Fruit fly (Drosophila melanogaster) whole organism, embryonic: ENCODE results near the gene CG12398.

Source experiments
- Bgb ChIP-seq: fragments of 200-800 bp; sonication (Bioruptor generic); IDR thresholded peaks from 2 replicates; pipeline ENCODE4 v1.3.6; 2022; ENCODE audit warnings: missing biosample characterization, missing genetic modification characterization; ENCODE audit not compliant: partially characterized antibody
- BtbVII ChIP-seq: fragments of 200-800 bp; sonication (Bioruptor generic); optimal IDR thresholded peaks from 3 replicates; lab custom pipeline; 2017; ENCODE audit warnings: missing biosample characterization, mild to moderate bottlenecking, missing genetic modification characterization
- CG10543 ChIP-seq: fragments of 200-800 bp; sonication (Bioruptor generic); optimal IDR thresholded peaks from 3 replicates; lab custom pipeline; 2017; ENCODE audit warnings: missing biosample characterization, mild to moderate bottlenecking, missing genetic modification characterization, moderate library complexity
- CG11723 ChIP-seq: fragments of 200-800 bp; sonication (Bioruptor generic); optimal IDR thresholded peaks from 2 replicates; lab custom pipeline; 2017; ENCODE audit warnings: missing biosample characterization, mild to moderate bottlenecking, missing genetic modification characterization
- CG13123 ChIP-seq: fragments of 200-800 bp; sonication (Bioruptor generic); optimal IDR thresholded peaks from 2 replicates; lab custom pipeline; 2016; ENCODE audit warnings: missing biosample characterization, missing genetic modification characterization
- CG13894 ChIP-seq: fragments of 200-800 bp; sonication (Bioruptor generic); optimal IDR thresholded peaks from 3 replicates; lab custom pipeline; 2018; ENCODE audit warnings: missing biosample characterization, mild to moderate bottlenecking, missing genetic modification characterization, moderate library complexity
- CG15269 ChIP-seq: fragments of 200-800 bp; sonication (Bioruptor generic); optimal IDR thresholded peaks from 2 replicates; lab custom pipeline; 2018; ENCODE audit warnings: missing biosample characterization, mild to moderate bottlenecking, missing genetic modification characterization, moderate library complexity
- CG15601 ChIP-seq: fragments of 200-800 bp; sonication (Bioruptor generic); optimal IDR thresholded peaks from 3 replicates; lab custom pipeline; 2019; ENCODE audit warnings: missing biosample characterization, mild to moderate bottlenecking, missing genetic modification characterization, moderate library complexity
- CG1792 ChIP-seq: fragments of 200-800 bp; sonication (Bioruptor generic); optimal IDR thresholded peaks from 2 replicates; lab custom pipeline; 2016; ENCODE audit warnings: missing biosample characterization, missing genetic modification characterization
- CG31365 ChIP-seq: fragments of 200-800 bp; sonication (Bioruptor generic); optimal IDR thresholded peaks from 2 replicates; lab custom pipeline; 2018; ENCODE audit warnings: missing biosample characterization, mild to moderate bottlenecking, missing genetic modification characterization
- CG6175 ChIP-seq: fragments of 200-800 bp; sonication (Bioruptor generic); IDR thresholded peaks from 3 replicates; pipeline ENCODE4 v1.3.6; 2022; ENCODE audit warnings: missing biosample characterization, missing genetic modification characterization
- CG6254 ChIP-seq: fragments of 200-800 bp; sonication (Bioruptor generic); optimal IDR thresholded peaks from 3 replicates; lab custom pipeline; 2017; ENCODE audit warnings: mild to moderate bottlenecking, missing biosample characterization, missing genetic modification reagents, missing genetic modification characterization
- CG8765 ChIP-seq: fragments of 200-800 bp; sonication (Bioruptor generic); IDR thresholded peaks from 2 replicates; pipeline ENCODE4 v1.3.6; 2022; ENCODE audit warnings: missing biosample characterization, missing genetic modification characterization
- CG8924 ChIP-seq: fragments of 200-800 bp; optimal IDR thresholded peaks from 3 replicates; lab custom pipeline; 2019; ENCODE audit warnings: missing biosample characterization, mild to moderate bottlenecking, missing genetic modification characterization, moderate library complexity
- CG9932 ChIP-seq: fragments of 200-800 bp; sonication (Bioruptor generic); IDR thresholded peaks from 2 replicates; pipeline ENCODE4 v1.3.6; 2022; ENCODE audit warnings: missing biosample characterization, missing genetic modification characterization
- E2f2 ChIP-seq: fragments of 200-800 bp; sonication (Bioruptor generic); IDR thresholded peaks from 2 replicates; pipeline ENCODE4 v1.3.6; 2022; ENCODE audit warnings: missing biosample characterization, missing genetic modification characterization
- Fer1 ChIP-seq: fragments of 200-800 bp; sonication (Bioruptor generic); optimal IDR thresholded peaks from 2 replicates; lab custom pipeline; 2017; ENCODE audit warnings: missing biosample characterization, mild to moderate bottlenecking, missing genetic modification characterization
- GATAe ChIP-seq: fragments of 200-800 bp; sonication (Bioruptor generic); conservative IDR thresholded peaks from 2 replicates; pipeline ENCODE4 v1.3.6; 2022; ENCODE audit warnings: missing biosample characterization, missing genetic modification characterization
- HLH4C ChIP-seq: fragments of 200-800 bp; sonication (Bioruptor generic); IDR thresholded peaks from 3 replicates; pipeline ENCODE4 v1.3.6; 2022; ENCODE audit warnings: missing biosample characterization, missing genetic modification characterization; ENCODE audit not compliant: partially characterized antibody
- Hey ChIP-seq: fragments of 200-800 bp; sonication (Bioruptor generic); optimal IDR thresholded peaks from 3 replicates; lab custom pipeline; 2018; ENCODE audit warnings: missing biosample characterization, mild to moderate bottlenecking, missing genetic modification characterization
- Hr78 ChIP-seq, 2 experiments: fragments of 200-800 bp in 1 of 2; fragments of >200 bp in 1 of 2; sonication (Bioruptor generic) in 1 of 2; optimal IDR thresholded peaks; 2 replicates each; lab custom pipeline; 2017 to 2019; ENCODE audit warnings: missing biosample characterization in 2 of 2, missing genetic modification characterization in 2 of 2, mild to moderate bottlenecking in 1 of 2, moderate library complexity in 1 of 2
- Jarid2 ChIP-seq: fragments of 200-800 bp; sonication (Bioruptor generic); optimal IDR thresholded peaks from 3 replicates; lab custom pipeline; 2017; ENCODE audit warnings: mild to moderate bottlenecking, missing biosample characterization, missing genetic modification reagents, missing genetic modification characterization
- Lim3 ChIP-seq: fragments of 200-800 bp; sonication (Bioruptor generic); IDR thresholded peaks from 2 replicates; pipeline ENCODE4 v1.3.6; 2022; ENCODE audit warnings: missing biosample characterization, missing genetic modification characterization
- Nf-YC ChIP-seq: fragments of 200-800 bp; optimal IDR thresholded peaks from 3 replicates; lab custom pipeline; 2019; ENCODE audit warnings: missing biosample characterization, mild to moderate bottlenecking, missing genetic modification characterization, moderate library complexity
- NfI ChIP-seq: fragments of 200-800 bp; sonication (Bioruptor generic); optimal IDR thresholded peaks from 3 replicates; lab custom pipeline; 2018; ENCODE audit warnings: missing biosample characterization, mild to moderate bottlenecking, missing genetic modification characterization, moderate library complexity
- Vsx1 ChIP-seq: fragments of 200-800 bp; sonication (Bioruptor generic); optimal IDR thresholded peaks from 2 replicates; lab custom pipeline; 2017; ENCODE audit warnings: missing biosample characterization, mild to moderate bottlenecking, missing genetic modification characterization, missing genetic modification reagents
- YL-1 ChIP-seq: fragments of 200-800 bp; sonication (Bioruptor generic); optimal IDR thresholded peaks from 3 replicates; lab custom pipeline; 2017; ENCODE audit warnings: missing biosample characterization, mild to moderate bottlenecking, missing genetic modification characterization
- cad ChIP-seq: fragments of >200 bp; optimal IDR thresholded peaks from 2 replicates; lab custom pipeline; 2017; ENCODE audit warnings: missing biosample characterization, missing genetic modification characterization
- chinmo ChIP-seq: fragments of 200-800 bp; sonication (Bioruptor generic); IDR thresholded peaks from 4 replicates; pipeline ENCODE4 v1.3.6; 2022; ENCODE audit warnings: missing biosample characterization, missing genetic modification characterization; ENCODE audit not compliant: partially characterized antibody
- crc ChIP-seq: fragments of 200-800 bp; sonication (Bioruptor generic); optimal IDR thresholded peaks from 2 replicates; lab custom pipeline; 2016; ENCODE audit warnings: missing biosample characterization, missing genetic modification characterization
- crol ChIP-seq: fragments of 200-800 bp; sonication (Bioruptor generic); IDR thresholded peaks from 2 replicates; pipeline ENCODE4 v1.3.6; 2022; ENCODE audit warnings: missing biosample characterization, missing genetic modification characterization
- cwo ChIP-seq: fragments of 200-800 bp; sonication (Bioruptor generic); optimal IDR thresholded peaks from 3 replicates; lab custom pipeline; 2017; ENCODE audit warnings: missing biosample characterization, missing genetic modification characterization, mild to moderate bottlenecking, moderate library complexity, missing genetic modification reagents
- dmrt11E ChIP-seq: fragments of 200-800 bp; sonication (Bioruptor generic); optimal IDR thresholded peaks from 3 replicates; lab custom pipeline; 2018; ENCODE audit warnings: missing biosample characterization, mild to moderate bottlenecking, missing genetic modification characterization, moderate library complexity
- dmrt99B ChIP-seq: fragments of 200-800 bp; sonication (Bioruptor generic); optimal IDR thresholded peaks from 2 replicates; lab custom pipeline; 2018; ENCODE audit warnings: missing biosample characterization, mild to moderate bottlenecking, missing genetic modification characterization, moderate library complexity
- exex ChIP-seq: fragments of 200-800 bp; sonication (Bioruptor generic); optimal IDR thresholded peaks from 4 replicates; lab custom pipeline; 2018; ENCODE audit warnings: missing biosample characterization, mild to moderate bottlenecking, missing genetic modification characterization, moderate library complexity
- fd102C ChIP-seq: fragments of 200-800 bp; sonication (Bioruptor generic); optimal IDR thresholded peaks from 2 replicates; lab custom pipeline; 2018; ENCODE audit warnings: missing biosample characterization, mild to moderate bottlenecking, missing genetic modification characterization, moderate library complexity
- fd64A ChIP-seq: fragments of 200-800 bp; sonication (Bioruptor generic); optimal IDR thresholded peaks from 3 replicates; lab custom pipeline; 2018; ENCODE audit warnings: missing biosample characterization, mild to moderate bottlenecking, missing genetic modification characterization
- fru ChIP-seq: fragments of >200 bp; optimal IDR thresholded peaks from 2 replicates; lab custom pipeline; 2017
- gce ChIP-seq: fragments of 200-800 bp; sonication (Bioruptor generic); IDR thresholded peaks from 3 replicates; pipeline ENCODE4 v1.3.6; 2022; ENCODE audit warnings: missing biosample characterization, missing genetic modification characterization
- ken ChIP-seq: fragments of 200-800 bp; sonication (Bioruptor generic); IDR thresholded peaks from 3 replicates; pipeline ENCODE4 v1.3.6; 2022; ENCODE audit warnings: missing biosample characterization, missing genetic modification characterization
- lab ChIP-seq: fragments of 200-800 bp; sonication (Bioruptor generic); optimal IDR thresholded peaks from 3 replicates; lab custom pipeline; 2017; ENCODE audit warnings: missing biosample characterization, missing genetic modification characterization, mild to moderate bottlenecking, moderate library complexity, missing genetic modification reagents
- mirr ChIP-seq: fragments of 200-800 bp; sonication (Bioruptor generic); optimal IDR thresholded peaks from 3 replicates; lab custom pipeline; 2018; ENCODE audit warnings: missing biosample characterization, mild to moderate bottlenecking, missing genetic modification characterization
- nerfin-2 ChIP-seq: fragments of 200-800 bp; sonication (Bioruptor generic); IDR thresholded peaks from 2 replicates; pipeline ENCODE4 v1.3.6; 2022; ENCODE audit warnings: missing biosample characterization, missing genetic modification characterization; ENCODE audit not compliant: partially characterized antibody
- nom ChIP-seq: fragments of 200-800 bp; sonication (Bioruptor generic); optimal IDR thresholded peaks from 2 replicates; lab custom pipeline; 2017; ENCODE audit warnings: missing biosample characterization, missing genetic modification characterization, mild to moderate bottlenecking, moderate library complexity, missing genetic modification reagents
- pfk ChIP-seq: fragments of 200-800 bp; sonication (Bioruptor generic); optimal IDR thresholded peaks from 2 replicates; lab custom pipeline; 2018; ENCODE audit warnings: missing biosample characterization, mild to moderate bottlenecking, missing genetic modification characterization, moderate library complexity
- row ChIP-seq: fragments of 200-800 bp; sonication (Bioruptor generic); IDR thresholded peaks from 3 replicates; pipeline ENCODE4 v1.3.6; 2022; ENCODE audit warnings: missing biosample characterization, missing genetic modification characterization
- stwl ChIP-seq: fragments of 200-800 bp; sonication (Bioruptor generic); optimal IDR thresholded peaks from 3 replicates; lab custom pipeline; 2018; ENCODE audit warnings: missing biosample characterization, mild to moderate bottlenecking, missing genetic modification characterization, moderate library complexity
- sug ChIP-seq: fragments of 200-800 bp; optimal IDR thresholded peaks from 2 replicates; lab custom pipeline; 2019; ENCODE audit warnings: missing biosample characterization, mild to moderate bottlenecking, missing genetic modification characterization, moderate library complexity
- ttk ChIP-seq: fragments of 200-800 bp; sonication (Bioruptor generic); IDR thresholded peaks from 2 replicates; pipeline ENCODE4 v2.1.2; 2022; ENCODE audit warnings: missing biosample characterization, missing genetic modification characterization

The CG12398 gene

dm6 chrX:14949227-14949626, 35.6 kb upstream of the CG12398 start (continued):
- TF ChIP-seq CG13123 (GFP tag; lab: Kevin White, UChicago) (no peak), nom (peak; percentile 3), Vsx1 (GFP tag; lab: Kevin White, UChicago) (no peak), GATAe (GFP tag; lab: Robert Waterston, UW) (peak; percentile 87), CG8765 (no peak), Hey (tag; lab: Kevin White, UChicago) (peak; percentile 64), exex (tag; lab: Kevin White, UChicago) (peak; percentile 89), crol (peak; percentile 33; the same call in 1 of the 2 replicates), Lim3 (no peak), CG6175 (no peak), cad (GFP tag; lab: Kevin White, UChicago) (no peak), lab (GFP tag; lab: Kevin White, UChicago) (peak; percentile 29), sug (tag; lab: Kevin White, UChicago) (peak; percentile 99), Hr78 (GFP tag; optimal IDR thresholded peaks at IDR 0.05; lab: Kevin White, UChicago) (peak in 1 of 2 experiments; percentile 11), chinmo (GFP tag; lab: Robert Waterston, UW) (0 out of 4 replicates have a peak, but pooled peaks have one; percentile 32), CG10543 (GFP tag; lab: Kevin White, UChicago) (peak; percentile 52), HLH4C (GFP tag; lab: Robert Waterston, UW) (no peak), CG6254 (GFP tag; lab: Kevin White, UChicago) (no peak), Bgb (GFP tag; lab: Robert Waterston, UW) (no peak), CG13894 (tag; lab: Kevin White, UChicago) (no peak), cwo (GFP tag; lab: Kevin White, UChicago) (peak; percentile 52)

dm6 chrX:14947399-14947798, 33.8 kb upstream of the CG12398 start:
- TF ChIP-seq ken: 0 out of 3 replicates have a peak, but pooled peaks have one; percentile 44
- TF ChIP-seq row (GFP tag; lab: Robert Waterston, UW): peak; percentile 56; the same call in 2 of the 3 replicates
- TF ChIP-seq nerfin-2: no peak
- peak; percentile 29 for TF ChIP-seq YL-1 (GFP tag; lab: Kevin White, UChicago)
- TF ChIP-seq fru (lab: Kevin White, UChicago): no peak
- TF ChIP-seq Nf-YC (tag; lab: Kevin White, UChicago): peak; percentile 50
- peak; percentile 71 for TF ChIP-seq CG15269 (tag; lab: Kevin White, UChicago)
- TF ChIP-seq crc (GFP tag; lab: Kevin White, UChicago): no peak
- TF ChIP-seq dmrt11E (tag; lab: Kevin White, UChicago): peak; percentile 2
- peak; percentile 96 for TF ChIP-seq mirr (GFP tag; lab: Kevin White, UChicago)
- TF ChIP-seq CG8924 (tag; lab: Kevin White, UChicago): no peak
- peak; percentile 34 for TF ChIP-seq CG31365 (tag; lab: Kevin White, UChicago)
- peak; percentile 24 for TF ChIP-seq fd64A (GFP tag; lab: Kevin White, UChicago)
- peak; percentile 81 for TF ChIP-seq BtbVII (GFP tag; lab: Kevin White, UChicago)
- TF ChIP-seq Fer1: peak; percentile 32
- peak; percentile 60 for TF ChIP-seq CG11723 (GFP tag; lab: Kevin White, UChicago)
- TF ChIP-seq stwl: peak; percentile 17
- TF ChIP-seq CG9932 (GFP tag; lab: Robert Waterston, UW): 0 out of 2 replicates have a peak, but pooled peaks have one; percentile 21
- TF ChIP-seq Jarid2 (GFP tag; lab: Kevin White, UChicago): peak; percentile 47
- TF ChIP-seq CG15601 (tag; lab: Kevin White, UChicago): peak; percentile 19
- TF ChIP-seq pfk (GFP tag; lab: Kevin White, UChicago): peak; percentile 54
- no peak for TF ChIP-seq fd102C (GFP tag; lab: Kevin White, UChicago)
- peak; percentile 62 for TF ChIP-seq dmrt99B
- peak; percentile 12 for TF ChIP-seq CG1792 (GFP tag; lab: Kevin White, UChicago)
- peak; percentile 45; the same call in 1 of the 2 replicates for TF ChIP-seq ttk (GFP tag; lab: Robert Waterston, UW)
- peak; percentile 58 for TF ChIP-seq NfI (GFP tag; lab: Kevin White, UChicago)
- TF ChIP-seq E2f2 (GFP tag; lab: Robert Waterston, UW): peak; percentile 15; the same call in 1 of the 2 replicates
- peak; percentile 65; the same call in 1 of the 3 replicates for TF ChIP-seq gce (GFP tag; lab: Robert Waterston, UW)
